Worm (Caenorhabditis elegans) whole organism, L4 larva: ENCODE measurements around the gene C56C10.7.

Experiments
- D1046.2 ChIP-seq: fragments of 200-800 bp; sonication (Bioruptor generic); IDR thresholded peaks from 2 replicates; pipeline ENCODE4 v1.3.6; 2022; ENCODE audit warnings: missing genetic modification characterization, missing compliant biosample characterization
- F26F4.8 ChIP-seq: fragments of 200-800 bp; sonication (Bioruptor generic); conservative IDR thresholded peaks from 2 replicates; pipeline ENCODE4 v1.3.6; 2022; ENCODE audit warnings: missing genetic modification characterization, missing compliant biosample characterization
- T20F7.1 ChIP-seq: fragments of 200-800 bp; sonication (Bioruptor generic); optimal IDR thresholded peaks from 2 replicates; lab custom pipeline; 2018; ENCODE audit warnings: mild to moderate bottlenecking, missing genetic modification characterization, missing compliant biosample characterization
- Y48G9A.11 ChIP-seq: fragments of 200-800 bp; sonication (Bioruptor generic); IDR thresholded peaks from 2 replicates; pipeline ENCODE4 v1.3.6; 2022; ENCODE audit warnings: missing genetic modification reagents, missing genetic modification characterization, missing compliant biosample characterization
- Y75B8A.6 ChIP-seq: fragments of 200-800 bp; sonication (Bioruptor generic); IDR thresholded peaks from 2 replicates; pipeline ENCODE4 v1.3.6; 2022; ENCODE audit warnings: missing genetic modification reagents, missing genetic modification characterization, missing compliant biosample characterization
- aha-1 ChIP-seq: fragments of 150-350 bp; peaks from one replicate; lab custom pipeline; 2014; ENCODE audit warnings: missing biosample characterization, missing genetic modification characterization
- ceh-28 ChIP-seq: fragments of 150-350 bp; optimal IDR thresholded peaks from 2 replicates; lab custom pipeline; 2014; ENCODE audit warnings: missing biosample characterization, missing genetic modification reagents, missing genetic modification characterization
- ceh-32 ChIP-seq: sonication (generic microtip); optimal IDR thresholded peaks from 2 replicates; lab custom pipeline; 2016; ENCODE audit warnings: mild to moderate bottlenecking, missing genetic modification characterization, missing compliant biosample characterization; ENCODE audit not compliant: poor library complexity
- ceh-44 ChIP-seq: fragments of 200-800 bp; sonication (Bioruptor generic); IDR thresholded peaks from 2 replicates; pipeline ENCODE4 v1.3.6; 2022; ENCODE audit warnings: missing genetic modification reagents, missing genetic modification characterization, missing compliant biosample characterization
- ceh-62 ChIP-seq: sonication (generic microtip); optimal IDR thresholded peaks from 2 replicates; lab custom pipeline; 2017; ENCODE audit warnings: missing biosample characterization, missing genetic modification characterization
- ces-1 ChIP-seq: fragments of 150-350 bp; sonication (generic microtip); optimal IDR thresholded peaks from 4 replicates; lab custom pipeline; 2014; ENCODE audit warnings: missing biosample characterization, missing genetic modification reagents, missing genetic modification characterization
- ctbp-1 ChIP-seq: fragments of 200-800 bp; sonication (Bioruptor generic); IDR thresholded peaks from 2 replicates; pipeline ENCODE4 v1.3.6; 2022; ENCODE audit warnings: missing genetic modification reagents, missing genetic modification characterization, missing compliant biosample characterization
- daf-19 ChIP-seq: fragments of 200-800 bp; sonication (Bioruptor generic); conservative IDR thresholded peaks from 2 replicates; pipeline ENCODE4 v1.3.6; 2022; ENCODE audit warnings: missing genetic modification characterization, missing compliant biosample characterization
- dmd-9 ChIP-seq: fragments of 200-800 bp; sonication (Bioruptor generic); IDR thresholded peaks from 2 replicates; pipeline ENCODE4 v1.3.6; 2022; ENCODE audit warnings: missing genetic modification reagents, missing genetic modification characterization, missing compliant biosample characterization
- dpl-1 ChIP-seq: fragments of 150-350 bp; optimal IDR thresholded peaks from 2 replicates; lab custom pipeline; 2014; ENCODE audit warnings: missing biosample characterization, missing genetic modification reagents, missing genetic modification characterization
- dve-1 ChIP-seq: sonication (generic microtip); optimal IDR thresholded peaks from 2 replicates; lab custom pipeline; 2017; ENCODE audit warnings: antibody characterized with exemption, mild to moderate bottlenecking, missing genetic modification characterization, missing compliant biosample characterization; ENCODE audit not compliant: insufficient read depth
- fos-1 ChIP-seq: fragments of 150-350 bp; optimal IDR thresholded peaks from 2 replicates; lab custom pipeline; 2014; ENCODE audit warnings: missing biosample characterization, missing genetic modification characterization
- gei-8 ChIP-seq: fragments of 200-800 bp; sonication (Bioruptor generic); optimal IDR thresholded peaks from 2 replicates; lab custom pipeline; 2018; ENCODE audit warnings: mild to moderate bottlenecking, missing genetic modification characterization, missing compliant biosample characterization
- hlh-30 ChIP-seq: sonication (generic microtip); optimal IDR thresholded peaks from 2 replicates; lab custom pipeline; 2017; ENCODE audit warnings: antibody characterized with exemption, mild to moderate bottlenecking, missing genetic modification characterization, missing compliant biosample characterization; ENCODE audit not compliant: insufficient read depth
- hmg-1.1 ChIP-seq: fragments of 200-800 bp; sonication (Bioruptor generic); IDR thresholded peaks from 2 replicates; pipeline ENCODE4 v1.3.6; 2022; ENCODE audit warnings: missing genetic modification reagents, missing genetic modification characterization, missing compliant biosample characterization
- lin-15B ChIP-seq: fragments of 150-350 bp; sonication (generic microtip); optimal IDR thresholded peaks from 3 replicates; lab custom pipeline; 2014; ENCODE audit warnings: missing biosample characterization, missing genetic modification characterization
- lin-29 ChIP-seq: fragments of 200-800 bp; sonication (Bioruptor generic); IDR thresholded peaks from 2 replicates; pipeline ENCODE4 v1.3.6; 2022; ENCODE audit warnings: missing genetic modification reagents, missing genetic modification characterization, missing compliant biosample characterization
- lin-38 ChIP-seq: fragments of 200-800 bp; sonication (Bioruptor generic); IDR thresholded peaks from 2 replicates; pipeline ENCODE4 v1.3.6; 2022; ENCODE audit warnings: missing genetic modification reagents, missing genetic modification characterization, missing compliant biosample characterization
- lin-39 ChIP-seq: fragments of 150-350 bp; optimal IDR thresholded peaks from 2 replicates; lab custom pipeline; 2014; ENCODE audit warnings: missing biosample characterization, missing genetic modification reagents, missing genetic modification characterization
- lir-3 ChIP-seq: sonication (generic microtip); optimal IDR thresholded peaks from 2 replicates; lab custom pipeline; 2016; ENCODE audit warnings: mild to moderate bottlenecking, missing genetic modification characterization, missing compliant biosample characterization
- mdl-1 ChIP-seq, 2 experiments: fragments of 150-350 bp in 1 of 2; sonication (generic microtip) in 1 of 2; optimal IDR thresholded peaks; 2 replicates each; lab custom pipeline; 2014 to 2017; ENCODE audit warnings: missing biosample characterization in 2 of 2, missing genetic modification characterization in 2 of 2
- mep-1 ChIP-seq: fragments of 150-350 bp; sonication (generic microtip); optimal IDR thresholded peaks from 3 replicates; lab custom pipeline; 2014; ENCODE audit warnings: missing biosample characterization, missing genetic modification characterization
- nhr-11 ChIP-seq: fragments of 150-350 bp; optimal IDR thresholded peaks from 2 replicates; lab custom pipeline; 2014; ENCODE audit warnings: missing biosample characterization, missing genetic modification characterization
- nhr-111 ChIP-seq: fragments of 200-800 bp; sonication (Bioruptor generic); optimal IDR thresholded peaks from 2 replicates; lab custom pipeline; 2018; ENCODE audit warnings: mild to moderate bottlenecking, missing genetic modification characterization, missing compliant biosample characterization
- nhr-237 ChIP-seq: sonication (generic microtip); optimal IDR thresholded peaks from 2 replicates; lab custom pipeline; 2017; ENCODE audit warnings: missing biosample characterization, missing genetic modification characterization
- nhr-48 ChIP-seq: sonication (generic microtip); optimal IDR thresholded peaks from 2 replicates; lab custom pipeline; 2016; ENCODE audit warnings: mild to moderate bottlenecking, missing genetic modification characterization, missing compliant biosample characterization
- nhr-6 ChIP-seq: fragments of 150-350 bp; optimal IDR thresholded peaks from 2 replicates; lab custom pipeline; 2014; ENCODE audit warnings: missing biosample characterization, missing genetic modification characterization
- pha-4 ChIP-seq, 2 experiments: fragments of 150-350 bp in 1 of 2; fragments of 200-800 bp in 1 of 2; sonication (Bioruptor generic) in 1 of 2; IDR thresholded peaks in 1 of 2; optimal IDR thresholded peaks in 1 of 2; 2 replicates each; pipeline versions ENCODE4 v1.3.6 to Lab custom; 2014 to 2022; ENCODE audit warnings: missing genetic modification characterization in 2 of 2, missing genetic modification reagents in 2 of 2, missing biosample characterization in 1 of 2, missing compliant biosample characterization in 1 of 2
- rbr-2 ChIP-seq: sonication (generic microtip); optimal IDR thresholded peaks from 2 replicates; lab custom pipeline; 2016; ENCODE audit warnings: missing genotype, missing genetic modification characterization, missing compliant biosample characterization
- snpc-4 ChIP-seq: fragments of 150-350 bp; optimal IDR thresholded peaks from 2 replicates; lab custom pipeline; 2014; ENCODE audit warnings: missing biosample characterization, missing genetic modification characterization
- unc-130 ChIP-seq: sonication (generic microtip); optimal IDR thresholded peaks from 2 replicates; lab custom pipeline; 2016; ENCODE audit warnings: missing genetic modification reagents, missing genetic modification characterization, missing compliant biosample characterization
- zfp-2 ChIP-seq: sonication (generic microtip); optimal IDR thresholded peaks from 2 replicates; lab custom pipeline; 2016; ENCODE audit warnings: mild to moderate bottlenecking, missing genetic modification characterization, missing compliant biosample characterization
- zfp-3 ChIP-seq: fragments of 200-800 bp; sonication (Bioruptor generic); conservative IDR thresholded peaks from 2 replicates; pipeline ENCODE4 v1.3.6; 2022; ENCODE audit warnings: missing genetic modification reagents, missing genetic modification characterization, missing compliant biosample characterization
- zip-11 ChIP-seq: fragments of 200-800 bp; sonication (Bioruptor generic); IDR thresholded peaks from 2 replicates; pipeline ENCODE4 v1.3.6; 2022; ENCODE audit warnings: missing genetic modification characterization, missing compliant biosample characterization
- ztf-7 ChIP-seq: fragments of 150-350 bp; optimal IDR thresholded peaks from 2 replicates; lab custom pipeline; 2014; ENCODE audit warnings: missing biosample characterization, missing genetic modification characterization

C56C10.7 gene

DNA sequence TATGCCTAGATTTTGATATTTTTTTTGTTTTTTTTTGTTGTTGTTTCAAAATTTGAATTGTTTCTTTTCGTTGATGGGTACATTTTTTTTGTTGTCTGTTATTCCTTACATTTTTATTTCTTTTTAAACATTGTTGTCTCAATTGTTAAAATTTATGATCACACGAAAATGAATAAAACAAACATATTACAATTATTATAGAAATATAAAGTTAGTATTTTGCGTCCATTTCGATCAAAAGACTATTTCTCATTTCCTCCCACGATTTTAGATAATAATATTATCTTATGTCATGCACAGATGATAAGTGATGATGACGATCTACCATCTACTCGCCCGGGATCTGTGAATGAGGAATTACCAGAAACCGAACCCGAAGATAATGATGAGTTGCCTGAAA, 32.7 kb downstream of the C56C10.7 start, which contains the start of gene wrn-1:
TSS of gene wrn-1 (plus strand) at position 301 of the 400 bp plus-strand sequence.
- TF ChIP-seq nhr-111 (no peak), ceh-32 (tag; lab: Kevin White, UChicago) (no peak), Y48G9A.11 (no peak), fos-1 (tag; lab: Kevin White, UChicago) (no peak), ceh-28 (tag; lab: Kevin White, UChicago) (no peak), lin-39 (tag; lab: Kevin White, UChicago) (no peak), snpc-4 (tag; lab: Kevin White, UChicago) (no peak), ctbp-1 (no peak), D1046.2 (GFP tag; lab: Robert Waterston, UW) (no peak), ceh-62 (tag; lab: Kevin White, UChicago) (no peak)
- TF ChIP-seq, all 104 proteins: peak for 0

DNA sequence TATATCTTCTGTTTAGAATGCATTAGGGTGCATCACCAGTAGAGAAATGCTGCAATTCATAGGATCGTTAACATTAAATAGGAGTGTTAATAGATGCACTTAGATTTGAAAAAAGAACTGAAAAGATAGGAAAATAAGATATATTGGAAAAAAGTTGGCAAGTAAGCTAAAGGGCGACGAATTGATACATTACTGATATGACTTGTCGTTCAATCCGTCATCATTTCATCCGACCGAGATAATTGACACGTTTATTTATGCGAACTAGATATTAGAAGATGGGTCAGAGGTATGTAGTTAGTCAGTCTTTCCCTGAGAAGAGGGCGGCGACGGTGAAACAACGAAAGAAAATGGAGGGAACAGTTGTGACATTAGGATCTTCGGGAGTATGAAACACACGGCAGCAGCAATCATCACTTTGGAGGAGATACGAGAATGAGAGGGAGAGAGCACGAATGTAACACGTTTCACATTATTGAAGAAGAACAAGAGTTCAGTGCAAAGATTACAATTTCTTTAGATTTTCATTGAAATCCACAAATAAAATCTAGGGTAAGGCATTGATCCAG, 42.4 kb downstream of the C56C10.7 start, which contains the start of gene lron-15:
TSS of gene lron-15 (minus strand) at position 51 of the 569 bp plus-strand sequence.
- TF ChIP-seq hmg-1.1 (GFP tag; lab: Robert Waterston, UW), result no peak
- TF ChIP-seq zip-11 (GFP tag; lab: Robert Waterston, UW), result no peak
- no peak for TF ChIP-seq lin-29 (GFP tag; lab: Robert Waterston, UW)
- no peak for TF ChIP-seq zfp-3
- TF ChIP-seq lir-3 (tag; lab: Kevin White, UChicago), result no peak
- no peak for TF ChIP-seq ceh-44 (GFP tag; lab: Robert Waterston, UW)
- no peak for TF ChIP-seq daf-19 (GFP tag; lab: Robert Waterston, UW)
- TF ChIP-seq Y75B8A.6, result no peak
- no peak for TF ChIP-seq dve-1
- TF ChIP-seq dmd-9, result no peak
- no peak for TF ChIP-seq lin-15B (tag; lab: Kevin White, UChicago)
- no peak for TF ChIP-seq nhr-6 (tag; lab: Kevin White, UChicago)
- no peak for TF ChIP-seq ztf-7 (tag; lab: Kevin White, UChicago)
- TF ChIP-seq zfp-2 (tag; lab: Kevin White, UChicago), result no peak
- no peak for TF ChIP-seq gei-8 (GFP tag; lab: Kevin White, UChicago)
- TF ChIP-seq aha-1 (tag; lab: Kevin White, UChicago), result no peak
- TF ChIP-seq, all 104 proteins: peak for 0

DNA sequence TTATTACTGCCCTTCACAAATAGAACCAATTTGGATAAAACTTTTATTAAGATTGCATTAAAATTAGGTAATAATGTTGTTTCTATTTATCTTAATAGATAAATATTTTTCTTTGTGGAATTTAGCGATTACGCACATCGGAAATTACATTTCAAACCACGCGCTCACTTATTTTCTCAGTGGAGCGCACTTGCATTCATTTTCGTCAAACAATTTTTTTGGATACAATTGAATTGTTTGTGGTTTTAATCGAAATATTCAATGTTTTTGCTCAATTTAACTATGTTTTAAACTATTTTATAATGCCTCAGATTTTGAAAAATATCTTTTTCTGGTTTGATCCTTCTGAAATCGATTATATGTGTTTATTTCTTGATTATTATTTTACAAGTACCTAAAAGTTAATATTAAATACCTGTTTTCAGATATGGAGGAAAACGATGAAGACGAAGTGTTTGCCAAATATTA, 51.4 kb downstream of the C56C10.7 start, which contains the start of gene utp-20:
TSS of gene utp-20 (plus strand) at position 418 of the 468 bp plus-strand sequence.
- TF ChIP-seq T20F7.1 (GFP tag; lab: Kevin White, UChicago), result peak; percentile 46
- TF ChIP-seq unc-130, result no peak
- TF ChIP-seq rbr-2 (tag; lab: Kevin White, UChicago), result peak; percentile 42
- peak; percentile 7 for TF ChIP-seq nhr-11
- no peak for TF ChIP-seq pha-4 (GFP tag; IDR thresholded peaks at IDR 0.05; lab: Robert Waterston, UW)
- peak; percentile 16 for TF ChIP-seq pha-4 (tag; optimal IDR thresholded peaks at IDR 0.05; lab: Kevin White, UChicago)
- peak; percentile 13 for TF ChIP-seq nhr-6 (tag; lab: Kevin White, UChicago)
- TF ChIP-seq nhr-48 (tag; lab: Kevin White, UChicago), result no peak
- TF ChIP-seq dpl-1 (GFP tag; lab: Kevin White, UChicago), result peak; percentile 88
- peak; percentile 95 for TF ChIP-seq lin-38 (GFP tag; lab: Robert Waterston, UW)
- peak; percentile 32 to 62 for TF ChIP-seq mdl-1 (tag; optimal IDR thresholded peaks at IDR 0.05; lab: Kevin White, UChicago)
- no peak for TF ChIP-seq nhr-237
- no peak for TF ChIP-seq mep-1
- peak; percentile 62 for TF ChIP-seq ces-1 (GFP tag; lab: Kevin White, UChicago)
- TF ChIP-seq F26F4.8 (GFP tag; lab: Robert Waterston, UW), result no peak
- TF ChIP-seq hlh-30 (tag; lab: Kevin White, UChicago), result peak; percentile 83
